Worm (Caenorhabditis elegans): Measurements from ENCODE around the gene dmsr-4.
"Not testable (repeated sequence)": the region's sequence is repeated elsewhere in the genome, so short reads cannot be mapped to it uniquely, and the experiment has no call there.

dmsr-4 gene

ce11 chrII:347734-348133 is 9.1 kb downstream of the dmsr-4 start, which contains the start of gene D1069.3:
TSS of gene D1069.3 (minus strand) at chrII:347891.
- no peak for TF ChIP-seq unc-62 (GFP tag; optimal IDR thresholded peaks at IDR 0.05)

DNA sequence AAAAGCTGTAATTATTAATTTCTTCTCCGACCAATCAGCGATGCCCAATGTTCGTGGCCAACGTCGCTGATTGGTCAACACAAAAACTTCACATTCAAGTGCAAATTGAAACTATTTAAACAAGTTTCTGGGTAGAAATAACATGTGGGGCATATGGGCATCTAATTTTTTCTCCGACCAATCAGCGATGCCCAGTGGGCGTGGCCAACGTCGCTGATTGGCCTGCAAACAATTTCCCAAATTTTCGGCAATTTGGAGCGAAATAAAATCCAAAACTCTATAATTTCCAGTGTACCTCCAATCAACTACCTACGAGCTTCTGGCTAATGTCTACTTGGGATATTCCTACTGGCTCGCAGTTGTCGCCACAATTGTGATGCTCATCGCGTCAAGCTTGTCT is 15.6 kb downstream of the dmsr-4 start:
- no peak for TF ChIP-seq unc-62 (GFP tag; optimal IDR thresholded peaks at IDR 0.05)

DNA sequence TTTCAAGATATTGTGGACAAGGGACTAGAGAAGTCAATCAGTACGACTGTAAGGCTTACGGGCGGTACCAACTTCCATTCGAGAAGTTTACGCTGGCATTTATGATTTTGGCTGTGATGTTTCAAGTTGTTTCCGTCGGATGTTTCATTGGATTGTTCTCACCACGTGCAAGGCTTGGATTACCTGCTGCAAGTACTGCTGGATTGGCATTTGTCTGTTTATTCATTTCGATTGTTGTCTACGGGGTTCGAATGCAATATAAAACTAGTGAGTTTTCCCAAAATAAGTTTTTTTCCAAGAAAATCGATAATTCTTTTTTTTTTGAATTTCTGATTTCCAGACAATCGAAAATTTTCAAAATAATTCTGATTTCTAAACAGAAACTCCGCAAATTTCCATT is 16.2 kb downstream of the dmsr-4 start:
- TF ChIP-seq unc-62 (GFP tag; optimal IDR thresholded peaks at IDR 0.05) = no peak

DNA sequence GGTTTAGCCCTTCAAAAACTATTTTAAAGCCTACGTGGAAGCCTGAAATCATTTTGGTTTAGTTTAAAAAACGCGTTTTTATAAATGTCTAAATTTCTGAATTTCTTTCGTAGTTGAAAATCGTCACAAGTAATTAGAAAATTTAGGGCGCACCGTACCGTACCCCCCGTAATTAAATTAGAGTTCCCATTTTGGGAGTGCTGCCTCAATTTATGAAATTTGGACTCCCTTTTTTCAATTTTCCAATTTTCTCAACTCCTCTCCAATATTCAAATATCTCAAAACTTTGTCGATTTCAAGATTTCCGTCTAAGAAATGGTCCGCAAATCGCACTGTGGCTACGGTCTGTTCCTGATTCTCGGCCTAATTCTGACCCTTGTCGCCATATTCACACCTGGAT is 16.6 kb downstream of the dmsr-4 start, which contains the start of gene clc-31:
clc-31 (plus strand) TSS at position 301 of the 400 bp plus-strand sequence.
- no peak for TF ChIP-seq unc-62 (GFP tag; optimal IDR thresholded peaks at IDR 0.05)

DNA sequence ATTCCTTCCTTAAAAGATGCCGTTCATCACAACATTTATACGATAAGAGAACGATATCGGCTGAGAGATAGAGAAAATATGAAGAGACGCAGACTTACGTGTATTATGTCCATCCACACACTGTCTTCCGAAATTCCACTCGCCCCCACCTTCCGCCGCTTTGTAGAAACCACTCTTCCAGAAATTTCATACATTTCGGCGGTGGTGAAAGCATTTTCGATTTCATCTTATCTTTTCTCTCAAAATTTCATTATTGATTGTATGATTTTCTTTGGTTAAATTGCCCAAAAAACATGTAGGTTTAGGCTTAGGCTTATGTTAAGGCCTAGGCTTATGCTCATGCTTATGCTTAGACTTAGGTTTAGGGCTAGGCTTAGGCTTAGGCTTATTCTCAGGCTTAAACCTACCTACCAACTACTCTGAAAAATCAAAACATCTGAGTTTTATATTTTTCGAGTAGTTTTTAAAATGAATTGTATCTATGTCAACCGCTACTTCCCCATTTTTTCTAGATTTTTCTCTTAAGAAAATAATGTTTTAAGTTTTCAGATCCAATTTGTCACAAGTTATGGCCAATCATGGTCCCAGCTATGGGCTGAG is 19.5 kb downstream of the dmsr-4 start, which contains the start of gene cpn-2:
cpn-2 (plus strand) TSS at position 550 of the 600 bp plus-strand sequence.
- no peak for TF ChIP-seq unc-62 (GFP tag; optimal IDR thresholded peaks at IDR 0.05)

DNA sequence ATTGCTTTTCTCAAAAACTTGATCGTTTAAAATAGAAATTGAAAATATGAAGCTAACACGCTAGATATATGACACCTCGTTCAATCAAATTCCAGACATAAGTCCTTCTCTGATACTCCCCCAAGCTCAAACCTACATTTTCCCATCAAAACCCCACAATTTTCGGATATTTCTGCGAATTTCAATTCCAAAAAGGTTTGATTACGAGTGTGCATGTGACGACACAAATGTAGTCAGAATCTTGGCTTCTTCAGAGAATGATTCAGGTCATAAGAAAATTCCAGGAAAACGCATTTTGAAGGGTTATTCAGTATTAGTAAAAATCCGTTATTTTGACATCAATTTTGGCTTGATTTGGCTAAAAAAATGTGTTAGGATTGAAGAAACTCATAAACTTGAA is 22.0 kb downstream of the dmsr-4 start:
- TF ChIP-seq unc-62 (GFP tag; optimal IDR thresholded peaks at IDR 0.05) = no peak

ce11 chrII:333853-334449 is 22.9 kb downstream of the dmsr-4 start:
- TF ChIP-seq unc-62 (GFP tag; optimal IDR thresholded peaks at IDR 0.05) = no peak

- no peak for TF ChIP-seq unc-62 (GFP tag; optimal IDR thresholded peaks at IDR 0.05)
Observed at ce11 chrII:332419-332818, 24.4 kb downstream of the dmsr-4 start, which contains the start of gene cbn-1. TSS of gene cbn-1 (minus strand) at chrII:332519.

DNA sequence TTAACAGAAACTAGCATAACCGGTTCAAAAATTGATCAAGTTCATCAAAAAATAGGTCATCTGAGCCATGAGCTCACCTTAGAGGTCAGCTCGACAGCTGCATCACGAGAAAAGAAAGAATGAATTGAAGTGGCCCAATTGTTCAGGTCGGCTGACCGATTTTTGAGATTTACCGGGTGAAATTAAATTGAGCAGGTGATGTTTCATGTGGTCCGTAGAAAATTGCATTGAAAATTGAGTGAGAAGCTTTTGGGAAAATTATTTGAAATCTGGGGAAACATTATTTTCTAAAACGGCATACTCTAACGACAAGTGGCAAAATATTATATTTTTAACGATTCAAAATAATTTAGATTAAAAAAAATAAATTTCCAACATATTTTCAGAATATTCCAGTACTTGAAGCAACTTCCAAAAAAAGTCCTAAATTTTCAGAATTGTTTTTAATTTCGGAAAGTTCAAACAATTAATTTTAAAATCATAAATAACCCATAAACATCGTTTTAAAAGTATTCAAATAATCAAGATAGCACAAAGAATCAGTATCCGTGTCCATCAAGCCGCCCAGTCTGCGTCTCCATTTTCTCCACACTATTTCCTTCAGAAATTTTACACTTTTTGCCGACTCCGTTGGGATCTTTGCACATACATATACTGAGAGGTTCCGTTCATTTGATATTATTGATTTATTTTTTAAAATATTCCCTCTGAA is 31.1 kb downstream of the dmsr-4 start, which contains the start of gene sgcb-1:
sgcb-1 (plus strand) TSS at position 662 of the 712 bp plus-strand sequence.
- no peak for TF ChIP-seq unc-62 (GFP tag; optimal IDR thresholded peaks at IDR 0.05)

- no peak for TF ChIP-seq unc-62 (GFP tag; optimal IDR thresholded peaks at IDR 0.05)
Observed at ce11 chrII:323048-323776, 33.7 kb downstream of the dmsr-4 start, which contains the start of gene K01A2.10. TSS of gene K01A2.10 (minus strand) at chrII:323098.

DNA sequence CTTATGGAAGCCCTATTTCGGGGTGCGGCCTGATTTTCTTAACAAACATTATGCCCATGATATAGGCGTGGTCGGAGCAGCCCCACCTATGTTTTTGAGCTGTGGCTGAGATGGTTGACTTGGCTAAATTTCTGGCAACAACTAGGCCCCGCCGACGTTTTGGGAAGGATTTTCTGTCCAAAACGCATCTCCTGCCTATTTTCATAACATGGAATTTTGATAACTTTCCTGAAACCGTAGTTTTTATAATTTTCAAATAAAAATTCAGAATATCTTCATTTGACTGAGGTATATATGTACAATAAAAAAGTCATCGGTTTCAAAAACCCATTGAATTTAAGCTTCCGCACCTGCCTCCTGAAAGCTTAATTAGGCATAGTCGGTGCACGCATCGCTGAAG is 35.7 kb downstream of the dmsr-4 start:
- TF ChIP-seq unc-62 (GFP tag; optimal IDR thresholded peaks at IDR 0.05) = no peak

- no peak for TF ChIP-seq unc-62 (GFP tag; optimal IDR thresholded peaks at IDR 0.05)
Observed at ce11 chrII:320783-321182, 36.1 kb downstream of the dmsr-4 start.

- TF ChIP-seq unc-62 (GFP tag; optimal IDR thresholded peaks at IDR 0.05) = no peak
Observed at ce11 chrII:319459-319858, 37.4 kb downstream of the dmsr-4 start, which contains the start of gene far-7. TSS of gene far-7 (plus strand) at chrII:319789.

DNA sequence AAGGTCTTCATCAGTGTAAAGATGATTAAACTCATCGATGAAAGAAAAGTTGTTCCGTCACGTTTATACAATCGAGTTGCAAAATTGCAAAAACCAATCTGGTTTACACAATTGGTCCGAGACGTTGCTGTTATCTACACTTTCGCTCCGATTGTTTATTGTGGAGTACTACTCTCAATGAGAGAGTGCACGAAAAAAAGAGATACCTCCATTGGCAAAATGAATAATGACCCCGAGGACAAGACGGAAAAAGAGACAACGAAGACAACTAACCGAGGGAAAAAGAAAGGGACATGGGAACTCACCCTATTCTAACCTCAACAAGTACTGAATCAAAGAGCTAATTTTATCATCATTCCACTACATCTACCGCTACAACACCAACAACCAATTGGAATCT is 43.3 kb downstream of the dmsr-4 start:
- TF ChIP-seq unc-62 (GFP tag; optimal IDR thresholded peaks at IDR 0.05) = no peak

- TF ChIP-seq unc-62 (GFP tag; optimal IDR thresholded peaks at IDR 0.05) = not testable (repeated sequence)
Observed at ce11 chrII:312110-312509, 44.8 kb downstream of the dmsr-4 start, which contains the start of gene mps-2. TSS of gene mps-2 (minus strand) at chrII:312210.

DNA sequence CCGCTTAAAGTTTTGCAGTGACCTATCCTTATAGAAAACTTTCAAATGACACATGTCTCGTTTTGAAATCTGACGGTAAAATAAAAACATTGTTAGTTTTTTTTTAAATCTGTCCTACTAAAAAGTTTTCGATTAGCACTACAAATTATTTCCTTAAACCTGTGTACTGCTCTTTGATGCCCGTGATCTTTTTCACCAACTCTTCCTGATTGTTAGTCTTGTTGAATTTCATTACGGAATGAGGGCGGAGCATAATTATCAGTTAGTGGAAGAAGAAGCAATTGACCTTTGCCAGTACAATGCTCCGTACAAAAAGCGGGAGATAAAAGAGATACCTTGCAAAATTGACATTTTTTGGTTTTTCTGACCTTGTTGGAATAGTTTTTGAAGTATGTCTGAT is 49.7 kb downstream of the dmsr-4 start, which contains the start of gene K01A2.4:
K01A2.4 (plus strand) TSS at position 301 of the 400 bp plus-strand sequence.
- TF ChIP-seq unc-62 (GFP tag; optimal IDR thresholded peaks at IDR 0.05) = no peak
